Worm (Caenorhabditis elegans) whole organism, L3 larva: ENCODE measurements around the gene R01H2.4.

Experiments used
- lsy-12 ChIP-seq: sonication (generic microtip); optimal IDR thresholded peaks from 2 replicates; lab custom pipeline; 2016; ENCODE audit warnings: mild to moderate bottlenecking, missing genetic modification characterization, missing compliant biosample characterization
- nhr-77 ChIP-seq: fragments of 150-350 bp; optimal IDR thresholded peaks from 2 replicates; lab custom pipeline; 2014; ENCODE audit warnings: missing biosample characterization, missing genetic modification characterization
- skn-1 ChIP-seq: fragments of 150-350 bp; optimal IDR thresholded peaks from 2 replicates; lab custom pipeline; 2014; ENCODE audit warnings: missing biosample characterization, missing genetic modification characterization

DNA sequence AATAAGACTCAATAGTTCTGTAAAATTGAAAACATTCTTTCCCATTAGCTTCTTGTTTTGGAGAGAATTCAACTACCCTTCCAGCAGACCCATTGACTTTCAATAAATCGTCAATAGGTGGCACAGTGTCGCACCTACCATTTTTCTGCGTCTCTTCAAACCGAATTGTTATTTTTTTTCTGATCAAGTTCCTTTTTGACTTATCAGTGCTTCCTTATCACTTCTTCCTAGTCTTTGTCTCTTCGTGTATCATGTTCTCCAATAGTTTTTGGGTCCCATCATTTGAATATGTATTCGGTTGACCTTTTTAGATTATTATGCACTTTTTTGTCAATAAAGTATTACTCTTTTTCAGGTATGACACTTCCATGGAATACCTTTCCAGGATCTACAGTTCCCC, 43.9 kb upstream of the R01H2.4 start, which contains the start of gene odd-1:
- TF ChIP-seq lsy-12 (no peak), skn-1 (tag; lab: Kevin White, UChicago) (no peak), nhr-77 (tag; lab: Kevin White, UChicago) (no peak)
